In genomic region chrX:8690003-8690402, dm6 we compare ENCODE assay signal across 1 fruit fly cellular context.
TF ChIP-seq lines count a peak whose summit lies in the region.

TSS of gene Ppt1 (minus strand) at chrX:8690227.
TSS of gene Ogg1 (plus strand) at chrX:8690327.

TF ChIP-seq in whole organism, embryonic, 481 proteins besides CTCF, POLR2A, EP300 and RAD21 (continued from another document):
- TF ChIP-seq CG4360 (GFP tag; IDR thresholded peaks at IDR 0.05; lab: Robert Waterston, UW), result no peak
- TF ChIP-seq ato (GFP tag; IDR thresholded peaks at IDR 0.05; lab: Robert Waterston, UW; ENCODE audit: partially characterized antibody), result no peak
- peak; percentile 45 for TF ChIP-seq CG12769 (tag; optimal IDR thresholded peaks at IDR 0.05; lab: Kevin White, UChicago)
- no peak for TF ChIP-seq CG11723 (GFP tag; optimal IDR thresholded peaks at IDR 0.05; lab: Kevin White, UChicago)
- TF ChIP-seq fd3F (GFP tag; optimal IDR thresholded peaks at IDR 0.05; lab: Kevin White, UChicago), result no peak
- TF ChIP-seq Pdp1 (GFP tag; optimal IDR thresholded peaks at IDR 0.05; lab: Kevin White, UChicago), result peak; percentile 56 to 64
- no peak; the same call in 1 of the 3 replicates for TF ChIP-seq dysf (GFP tag; IDR thresholded peaks at IDR 0.05; lab: Robert Waterston, UW)
- no peak for TF ChIP-seq BtbVII (GFP tag; optimal IDR thresholded peaks at IDR 0.05; lab: Kevin White, UChicago)
- peak; percentile 46 for TF ChIP-seq pho (GFP tag; optimal IDR thresholded peaks at IDR 0.05; lab: Kevin White, UChicago)
- TF ChIP-seq Ets97D (GFP tag; optimal IDR thresholded peaks at IDR 0.05; lab: Kevin White, UChicago), result peak; percentile 75
- TF ChIP-seq Hsf (GFP tag; optimal IDR thresholded peaks at IDR 0.05; lab: Kevin White, UChicago), result peak; percentile 67
- no peak for TF ChIP-seq maf-S (GFP tag; optimal IDR thresholded peaks at IDR 0.05; lab: Kevin White, UChicago)
- TF ChIP-seq Taf1 (GFP tag; IDR thresholded peaks at IDR 0.05; lab: Robert Waterston, UW), result no peak
- TF ChIP-seq Deaf1 (tag; optimal IDR thresholded peaks at IDR 0.05; lab: Kevin White, UChicago), result peak; percentile 13
- TF ChIP-seq dmrt11E (tag; optimal IDR thresholded peaks at IDR 0.05; lab: Kevin White, UChicago), result no peak
- peak; percentile 30 for TF ChIP-seq CG15601 (tag; optimal IDR thresholded peaks at IDR 0.05; lab: Kevin White, UChicago)
- TF ChIP-seq nerfin-2 (GFP tag; IDR thresholded peaks at IDR 0.05; lab: Robert Waterston, UW; ENCODE audit: partially characterized antibody), result no peak
- peak; percentile 33 for TF ChIP-seq CG10543 (GFP tag; optimal IDR thresholded peaks at IDR 0.05; lab: Kevin White, UChicago)
- TF ChIP-seq Myb (GFP tag; optimal IDR thresholded peaks at IDR 0.05; lab: Kevin White, UChicago), result peak; percentile 39
- TF ChIP-seq Rfx (GFP tag; IDR thresholded peaks at IDR 0.05; lab: Robert Waterston, UW), result peak; percentile 71
- peak; percentile 77 for TF ChIP-seq CG17328 (GFP tag; IDR thresholded peaks at IDR 0.05; lab: Robert Waterston, UW)
- peak; percentile 54 for TF ChIP-seq CG10654 (GFP tag; optimal IDR thresholded peaks at IDR 0.05; lab: Kevin White, UChicago)
- peak; percentile 57 for TF ChIP-seq CG13424 (tag; optimal IDR thresholded peaks at IDR 0.05; lab: Kevin White, UChicago)
- no peak for TF ChIP-seq fru (optimal IDR thresholded peaks at IDR 0.05; lab: Kevin White, UChicago)
- peak; percentile 47 for TF ChIP-seq Dip3 (GFP tag; optimal IDR thresholded peaks at IDR 0.05; lab: Kevin White, UChicago)
- no peak for TF ChIP-seq insv (GFP tag; optimal IDR thresholded peaks at IDR 0.05; lab: Kevin White, UChicago)
- peak; percentile 61 for TF ChIP-seq tx (GFP tag; optimal IDR thresholded peaks at IDR 0.05; lab: Kevin White, UChicago)
- no peak for TF ChIP-seq CG4328 (GFP tag; optimal IDR thresholded peaks at IDR 0.05; lab: Kevin White, UChicago)
- TF ChIP-seq CG13123 (GFP tag; optimal IDR thresholded peaks at IDR 0.05; lab: Kevin White, UChicago), result peak; percentile 43
- no peak for TF ChIP-seq ham (GFP tag; IDR thresholded peaks at IDR 0.05; lab: Robert Waterston, UW)
- TF ChIP-seq CG31388 (GFP tag; optimal IDR thresholded peaks at IDR 0.05; lab: Kevin White, UChicago), result no peak
- TF ChIP-seq CG7357 (GFP tag; IDR thresholded peaks at IDR 0.05; lab: Robert Waterston, UW), result no peak
- peak; percentile 19 for TF ChIP-seq nom (GFP tag; optimal IDR thresholded peaks at IDR 0.05; lab: Kevin White, UChicago)
- no peak for TF ChIP-seq NFAT (GFP tag; IDR thresholded peaks at IDR 0.05; lab: Robert Waterston, UW)
- peak; percentile 32 for TF ChIP-seq ems (GFP tag; optimal IDR thresholded peaks at IDR 0.05; lab: Kevin White, UChicago)
- peak; percentile 52 for TF ChIP-seq Six4 (GFP tag; optimal IDR thresholded peaks at IDR 0.05; lab: Kevin White, UChicago)
- no peak for TF ChIP-seq gt (GFP tag; IDR thresholded peaks at IDR 0.05; lab: Robert Waterston, UW)
- TF ChIP-seq HLH4C (GFP tag; IDR thresholded peaks at IDR 0.05; lab: Robert Waterston, UW; ENCODE audit: partially characterized antibody), result peak; percentile 59; the same call in 2 of the 3 replicates
- TF ChIP-seq GATAe (GFP tag; conservative IDR thresholded peaks at IDR 0.05; lab: Robert Waterston, UW), result no peak
- no peak for TF ChIP-seq CG11093 (GFP tag; IDR thresholded peaks at IDR 0.05; lab: Robert Waterston, UW)
- no peak for TF ChIP-seq bcd (GFP tag; optimal IDR thresholded peaks at IDR 0.05; lab: Kevin White, UChicago)
- no peak for TF ChIP-seq gce (GFP tag; IDR thresholded peaks at IDR 0.05; lab: Robert Waterston, UW)
- TF ChIP-seq yki (optimal IDR thresholded peaks at IDR 0.05; lab: Kevin White, UChicago), result no peak
- TF ChIP-seq Mad (GFP tag; optimal IDR thresholded peaks at IDR 0.05; lab: Kevin White, UChicago), result peak; percentile 24
- peak; percentile 49 for TF ChIP-seq CG1647 (GFP tag; optimal IDR thresholded peaks at IDR 0.05; lab: Kevin White, UChicago)
- no peak for TF ChIP-seq kay (GFP tag; optimal IDR thresholded peaks at IDR 0.05; lab: Kevin White, UChicago)
- TF ChIP-seq schlank (tag; optimal IDR thresholded peaks at IDR 0.05; lab: Kevin White, UChicago), result peak; percentile 11
- TF ChIP-seq sens-2 (GFP tag; IDR thresholded peaks at IDR 0.05; lab: Robert Waterston, UW), result no peak
- no peak for TF ChIP-seq trh (GFP tag; optimal IDR thresholded peaks at IDR 0.05; lab: Kevin White, UChicago)
- no peak for TF ChIP-seq CG31224 (GFP tag; IDR thresholded peaks at IDR 0.05; lab: Robert Waterston, UW)
- no peak for TF ChIP-seq nau (GFP tag; optimal IDR thresholded peaks at IDR 0.05; lab: Kevin White, UChicago)
- TF ChIP-seq HLHmδ (GFP tag; optimal IDR thresholded peaks at IDR 0.05; lab: Kevin White, UChicago), result no peak
- TF ChIP-seq sqz (GFP tag; optimal IDR thresholded peaks at IDR 0.05; lab: Kevin White, UChicago), result peak; percentile 8
- peak in 1 of 2 experiments; percentile 44 for TF ChIP-seq bsh (GFP tag; optimal IDR thresholded peaks at IDR 0.05; lab: Kevin White, UChicago)
- peak; percentile 36 for TF ChIP-seq Sin3A (optimal IDR thresholded peaks at IDR 0.05; lab: Kevin White, UChicago)
- no peak for TF ChIP-seq Kr (GFP tag; optimal IDR thresholded peaks at IDR 0.05; lab: Kevin White, UChicago)
- peak; percentile 43 for TF ChIP-seq CG10979 (tag; optimal IDR thresholded peaks at IDR 0.05; lab: Kevin White, UChicago)
- TF ChIP-seq CG16863 (GFP tag; optimal IDR thresholded peaks at IDR 0.05; lab: Kevin White, UChicago), result peak; percentile 52
- TF ChIP-seq CG10267 (tag; optimal IDR thresholded peaks at IDR 0.05; lab: Kevin White, UChicago), result peak; percentile 95
- peak; percentile 57 for TF ChIP-seq CG4424 (GFP tag; optimal IDR thresholded peaks at IDR 0.05; lab: Kevin White, UChicago)
- TF ChIP-seq CG9609 (GFP tag; optimal IDR thresholded peaks at IDR 0.05; lab: Kevin White, UChicago), result peak; percentile 63
- peak; percentile 70 for TF ChIP-seq Sry-δ (GFP tag; optimal IDR thresholded peaks at IDR 0.05; lab: Kevin White, UChicago)
- no peak for TF ChIP-seq CG2875 (GFP tag; optimal IDR thresholded peaks at IDR 0.05; lab: Kevin White, UChicago)
- peak; percentile 45 for TF ChIP-seq Antp (GFP tag; optimal IDR thresholded peaks at IDR 0.05; lab: Kevin White, UChicago)
- peak; percentile 40 for TF ChIP-seq nerfin-1 (tag; optimal IDR thresholded peaks at IDR 0.05; lab: Kevin White, UChicago)
- TF ChIP-seq jigr1 (GFP tag; IDR thresholded peaks at IDR 0.05; lab: Robert Waterston, UW), result no peak
- peak; percentile 23 for TF ChIP-seq CG33557 (GFP tag; optimal IDR thresholded peaks at IDR 0.05; lab: Kevin White, UChicago)
- TF ChIP-seq CG14667 (GFP tag; IDR thresholded peaks at IDR 0.05; lab: Robert Waterston, UW), result no peak
- TF ChIP-seq bbx (GFP tag; IDR thresholded peaks at IDR 0.05; lab: Robert Waterston, UW; ENCODE audit: partially characterized antibody), result peak; percentile 25; the same call in 1 of the 2 replicates
- TF ChIP-seq gem (tag; optimal IDR thresholded peaks at IDR 0.05; lab: Kevin White, UChicago), result peak; percentile 60
- peak; percentile 36 for TF ChIP-seq Hr3 (GFP tag; optimal IDR thresholded peaks at IDR 0.05; lab: Kevin White, UChicago)
- peak; percentile 53 to 89 for TF ChIP-seq crp (GFP tag; optimal IDR thresholded peaks at IDR 0.05; lab: Kevin White, UChicago)
- no peak for TF ChIP-seq CG32772 (GFP tag; IDR thresholded peaks at IDR 0.05; lab: Robert Waterston, UW)
- TF ChIP-seq CrebB (tag; optimal IDR thresholded peaks at IDR 0.05; lab: Kevin White, UChicago), result peak; percentile 3
- peak; percentile 34 for TF ChIP-seq CG18262 (tag; optimal IDR thresholded peaks at IDR 0.05; lab: Kevin White, UChicago)
- no peak for TF ChIP-seq Hr78 (GFP tag; optimal IDR thresholded peaks at IDR 0.05; lab: Kevin White, UChicago)
- peak; percentile 16 for TF ChIP-seq eyg (GFP tag; optimal IDR thresholded peaks at IDR 0.05; lab: Kevin White, UChicago)
- peak; percentile 23 for TF ChIP-seq Nf-YC (tag; optimal IDR thresholded peaks at IDR 0.05; lab: Kevin White, UChicago)
- peak; percentile 55 for TF ChIP-seq Fer1 (GFP tag; optimal IDR thresholded peaks at IDR 0.05; lab: Kevin White, UChicago)
- peak in 1 of 2 experiments; percentile 47 for TF ChIP-seq chif (GFP tag; optimal IDR thresholded peaks at IDR 0.05; lab: Kevin White, UChicago)
- TF ChIP-seq CG4707 (GFP tag; optimal IDR thresholded peaks at IDR 0.05; lab: Kevin White, UChicago), result no peak
- peak; percentile 70 for TF ChIP-seq HLH54F (GFP tag; optimal IDR thresholded peaks at IDR 0.05; lab: Kevin White, UChicago)
- peak; percentile 30 for TF ChIP-seq MESR4 (GFP tag; optimal IDR thresholded peaks at IDR 0.05; lab: Kevin White, UChicago)
- TF ChIP-seq CG13296 (GFP tag; optimal IDR thresholded peaks at IDR 0.05; lab: Kevin White, UChicago), result peak; percentile 39
- TF ChIP-seq vnd (GFP tag; IDR thresholded peaks at IDR 0.05; lab: Robert Waterston, UW; ENCODE audit: partially characterized antibody), result 0 out of 3 replicates have a peak, but pooled peaks have one; percentile 14
- TF ChIP-seq NfI (GFP tag; optimal IDR thresholded peaks at IDR 0.05; lab: Kevin White, UChicago), result peak; percentile 58
- TF ChIP-seq da (GFP tag; optimal IDR thresholded peaks at IDR 0.05; lab: Kevin White, UChicago), result no peak
- no peak for TF ChIP-seq zen (tag; optimal IDR thresholded peaks at IDR 0.05; lab: Kevin White, UChicago)
- no peak for TF ChIP-seq kni (GFP tag; optimal IDR thresholded peaks at IDR 0.05; lab: Kevin White, UChicago)
- TF ChIP-seq CG11085 (GFP tag; IDR thresholded peaks at IDR 0.05; lab: Robert Waterston, UW), result no peak
- TF ChIP-seq Ptx1 (GFP tag; IDR thresholded peaks at IDR 0.05; lab: Robert Waterston, UW), result peak; percentile 67
- TF ChIP-seq ftz-f1 (GFP tag; optimal IDR thresholded peaks at IDR 0.05; lab: Kevin White, UChicago), result no peak
- TF ChIP-seq dm (GFP tag; optimal IDR thresholded peaks at IDR 0.05; lab: Kevin White, UChicago), result peak; percentile 58
- TF ChIP-seq chn (GFP tag; optimal IDR thresholded peaks at IDR 0.05; lab: Kevin White, UChicago), result peak; percentile 72
